Worm (Caenorhabditis elegans): ENCODE results near the gene dlc-1.

DNA sequence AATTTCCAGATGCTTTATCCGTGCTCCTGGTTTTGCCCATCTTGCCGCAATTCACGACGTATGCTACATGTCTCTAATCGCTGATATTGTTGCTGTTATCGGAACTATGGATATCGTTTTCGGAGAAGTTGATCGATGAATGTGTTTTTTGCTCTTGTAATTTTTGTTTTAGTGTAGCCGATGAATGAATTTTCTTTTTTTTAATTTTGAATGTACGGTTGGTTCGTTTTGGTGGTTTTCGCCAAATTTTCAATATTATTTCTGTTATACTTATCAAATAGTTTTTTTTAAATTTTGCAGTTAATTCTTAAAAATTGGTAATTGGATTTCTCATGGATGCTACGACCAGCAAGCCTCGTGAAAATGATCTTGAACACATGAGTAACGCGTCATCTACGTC lies 3.4 kb upstream of the dlc-1 start, which contains the start of gene T26A5.2:
- TF ChIP-seq him-1 (tag; optimal IDR thresholded peaks at IDR 0.05) (no peak), W03F9.2 (tag; optimal IDR thresholded peaks at IDR 0.05) (no peak), dao-5 (tag; optimal IDR thresholded peaks at IDR 0.05) (no peak)

All from whole organism, L4/young adult.